Worm (Caenorhabditis elegans) whole organism, mixed stage, embryonic: Measurements from ENCODE around the gene lin-18.

Experiments
- M03D4.4 ChIP-seq: sonication (generic microtip); optimal IDR thresholded peaks from 2 replicates; lab custom pipeline; 2017; ENCODE audit warnings: mild to moderate bottlenecking, missing genetic modification characterization, missing compliant biosample characterization
- bed-3 ChIP-seq: fragments of 200-800 bp; sonication (Bioruptor generic); optimal IDR thresholded peaks from 3 replicates; lab custom pipeline; 2018; ENCODE audit warnings: mild to moderate bottlenecking, missing genetic modification characterization, moderate library complexity, missing compliant biosample characterization
- ceh-39 ChIP-seq: fragments of 150-350 bp; optimal IDR thresholded peaks from 2 replicates; lab custom pipeline; 2014; ENCODE audit warnings: missing biosample characterization, missing genetic modification characterization
- ceh-43 ChIP-seq: fragments of 200-800 bp; sonication (Bioruptor generic); optimal IDR thresholded peaks from 2 replicates; lab custom pipeline; 2018; ENCODE audit warnings: mild to moderate bottlenecking, missing genetic modification characterization, moderate library complexity, missing compliant biosample characterization
- ceh-83 ChIP-seq: fragments of 200-800 bp; sonication (Bioruptor generic); optimal IDR thresholded peaks from 2 replicates; lab custom pipeline; 2018; ENCODE audit warnings: mild to moderate bottlenecking, missing genetic modification characterization, missing compliant biosample characterization
- ces-1 ChIP-seq: fragments of 150-350 bp; optimal IDR thresholded peaks from 2 replicates; lab custom pipeline; 2014; ENCODE audit warnings: missing biosample characterization, missing genetic modification reagents, missing genetic modification characterization
- cnd-1 ChIP-seq: fragments of 200-800 bp; sonication (Bioruptor generic); optimal IDR thresholded peaks from 2 replicates; lab custom pipeline; 2018; ENCODE audit warnings: mild to moderate bottlenecking, missing genetic modification characterization, missing compliant biosample characterization
- drap-1 ChIP-seq: fragments of 200-800 bp; sonication (Bioruptor generic); optimal IDR thresholded peaks from 3 replicates; lab custom pipeline; 2018; ENCODE audit warnings: mild to moderate bottlenecking, missing genetic modification characterization, missing compliant biosample characterization
- elt-3 ChIP-seq: fragments of 150-350 bp; optimal IDR thresholded peaks from 2 replicates; lab custom pipeline; 2014; ENCODE audit warnings: missing biosample characterization, missing genetic modification characterization
- flh-1 ChIP-seq: fragments of 200-800 bp; sonication (Bioruptor generic); optimal IDR thresholded peaks from 2 replicates; lab custom pipeline; 2018; ENCODE audit warnings: mild to moderate bottlenecking, missing genetic modification characterization, moderate library complexity, missing compliant biosample characterization
- hlh-1 ChIP-seq: fragments of 150-350 bp; optimal IDR thresholded peaks from 2 replicates; lab custom pipeline; 2014; ENCODE audit warnings: missing biosample characterization, missing genetic modification reagents, missing genetic modification characterization
- lin-13 ChIP-seq: fragments of 150-350 bp; optimal IDR thresholded peaks from 2 replicates; lab custom pipeline; 2014; ENCODE audit warnings: missing biosample characterization, missing genetic modification characterization
- lin-32 ChIP-seq: fragments of 200-800 bp; sonication (Bioruptor generic); optimal IDR thresholded peaks from 2 replicates; lab custom pipeline; 2018; ENCODE audit warnings: mild to moderate bottlenecking, missing genetic modification characterization, missing compliant biosample characterization
- lsy-2 ChIP-seq: fragments of 150-350 bp; optimal IDR thresholded peaks from 2 replicates; lab custom pipeline; 2014; ENCODE audit warnings: missing biosample characterization, missing genetic modification characterization
- mep-1 ChIP-seq: fragments of 150-350 bp; optimal IDR thresholded peaks from 2 replicates; lab custom pipeline; 2017; ENCODE audit warnings: missing biosample characterization, missing genetic modification reagents, missing genetic modification characterization, inconsistent platforms
- mls-2 ChIP-seq: sonication (generic microtip); optimal IDR thresholded peaks from 2 replicates; lab custom pipeline; 2016; ENCODE audit warnings: mild to moderate bottlenecking, missing genetic modification characterization, moderate library complexity, missing compliant biosample characterization
- nhr-12 ChIP-seq: fragments of 150-350 bp; optimal IDR thresholded peaks from 2 replicates; lab custom pipeline; 2014; ENCODE audit warnings: missing biosample characterization, missing genetic modification characterization
- nhr-2 ChIP-seq: fragments of 150-350 bp; optimal IDR thresholded peaks from 2 replicates; lab custom pipeline; 2014; ENCODE audit warnings: missing biosample characterization, missing genetic modification characterization
- nhr-237 ChIP-seq: fragments of 150-350 bp; optimal IDR thresholded peaks from 2 replicates; lab custom pipeline; 2014; ENCODE audit warnings: missing biosample characterization, missing genetic modification characterization
- nhr-28 ChIP-seq: fragments of 150-350 bp; optimal IDR thresholded peaks from 2 replicates; lab custom pipeline; 2014; ENCODE audit warnings: missing biosample characterization, missing genetic modification characterization
- nhr-76 ChIP-seq: sonication (generic microtip); optimal IDR thresholded peaks from 2 replicates; lab custom pipeline; 2017; ENCODE audit warnings: missing biosample characterization, missing genetic modification characterization
- pha-4 ChIP-seq: fragments of 150-350 bp; optimal IDR thresholded peaks from 2 replicates; lab custom pipeline; 2018; ENCODE audit warnings: missing biosample characterization, missing genetic modification reagents, missing genetic modification characterization
- snpc-4 ChIP-seq: fragments of 150-350 bp; optimal IDR thresholded peaks from 2 replicates; lab custom pipeline; 2014; ENCODE audit warnings: missing biosample characterization, missing genetic modification characterization
- tbx-8 ChIP-seq: fragments of 200-800 bp; sonication (Bioruptor generic); optimal IDR thresholded peaks from 2 replicates; lab custom pipeline; 2018; ENCODE audit warnings: mild to moderate bottlenecking, missing genetic modification characterization, moderate library complexity, missing compliant biosample characterization
- unc-120 ChIP-seq: sonication (generic microtip); optimal IDR thresholded peaks from 2 replicates; lab custom pipeline; 2017; ENCODE audit warnings: missing genetic modification characterization, missing compliant biosample characterization; ENCODE audit not compliant: poor library complexity, severe bottlenecking
- unc-62 ChIP-seq: fragments of 150-350 bp; optimal IDR thresholded peaks from 2 replicates; lab custom pipeline; 2014; ENCODE audit warnings: missing biosample characterization, missing genetic modification reagents, missing genetic modification characterization
- zip-8 ChIP-seq: fragments of 150-350 bp; optimal IDR thresholded peaks from 2 replicates; lab custom pipeline; 2014; ENCODE audit warnings: missing biosample characterization, missing genetic modification characterization

lin-18 gene

ce11 chrX:4003220-4003619 is 44.9 kb downstream of the lin-18 start, which contains the start of gene R02E12.12:
R02E12.12 (plus strand) TSS chrX:4003520.
- TF ChIP-seq elt-3 = no peak
- no peak for TF ChIP-seq ceh-83 (GFP tag; lab: Kevin White, UChicago)
- TF ChIP-seq nhr-12 = no peak
- no peak for TF ChIP-seq hlh-1
- TF ChIP-seq mep-1 (tag; lab: Kevin White, UChicago) = no peak
- no peak for TF ChIP-seq unc-120
- TF ChIP-seq nhr-237 = no peak
- no peak for TF ChIP-seq bed-3 (GFP tag; lab: Kevin White, UChicago)

- TF ChIP-seq zip-8 (tag; lab: Kevin White, UChicago) (no peak), M03D4.4 (tag; lab: Kevin White, UChicago) (no peak)
- TF ChIP-seq, all 35 proteins: peak for 0
These were observed 46.7 kb downstream of the lin-18 start, which contains the start of gene R02E12.4 for ce11 chrX:4005014-4005413. R02E12.4 (plus strand) TSS chrX:4005314.

- TF ChIP-seq ceh-43 = no peak
- TF ChIP-seq ceh-83 (GFP tag; lab: Kevin White, UChicago) = no peak
- TF ChIP-seq cnd-1 = no peak
- TF ChIP-seq nhr-12 = no peak
- no peak for TF ChIP-seq lin-32 (GFP tag; lab: Kevin White, UChicago)
- no peak for TF ChIP-seq mls-2
- no peak for TF ChIP-seq unc-62 (GFP tag; lab: Kevin White, UChicago)
- TF ChIP-seq, all 35 proteins: peak for 0
These were observed 48.6 kb downstream of the lin-18 start for ce11 chrX:4006966-4007365.

- TF ChIP-seq nhr-237 (no peak), lsy-2 (tag; lab: Kevin White, UChicago) (no peak), hlh-1 (no peak)
These were observed 49.4 kb downstream of the lin-18 start for ce11 chrX:4007724-4008123.

ce11 chrX:4008922-4009321 is 50.6 kb downstream of the lin-18 start:
- TF ChIP-seq pha-4 (no peak), unc-62 (GFP tag; lab: Kevin White, UChicago) (no peak), lin-13 (tag; lab: Kevin White, UChicago) (no peak), snpc-4 (tag; lab: Kevin White, UChicago) (no peak), ceh-83 (GFP tag; lab: Kevin White, UChicago) (no peak), zip-8 (tag; lab: Kevin White, UChicago) (no peak)

ce11 chrX:4010383-4010782 is 52.0 kb downstream of the lin-18 start:
- peak; percentile 27 for TF ChIP-seq ceh-39
- TF ChIP-seq cnd-1 = peak; percentile 35
- peak; percentile 54 for TF ChIP-seq hlh-1
- peak; percentile 65 for TF ChIP-seq ces-1 (GFP tag; lab: Kevin White, UChicago)
- TF ChIP-seq flh-1 = no peak
- no peak for TF ChIP-seq pha-4
- no peak for TF ChIP-seq unc-120
- TF ChIP-seq nhr-2 (tag; lab: Kevin White, UChicago) = peak; percentile 73
- no peak for TF ChIP-seq mls-2
- no peak for TF ChIP-seq drap-1 (GFP tag; lab: Kevin White, UChicago)
- no peak for TF ChIP-seq ceh-83 (GFP tag; lab: Kevin White, UChicago)
- TF ChIP-seq lin-32 (GFP tag; lab: Kevin White, UChicago) = peak; percentile 46
- TF ChIP-seq nhr-28 (tag; lab: Kevin White, UChicago) = no peak
- no peak for TF ChIP-seq tbx-8 (GFP tag; lab: Kevin White, UChicago)
- TF ChIP-seq nhr-76 (tag; lab: Kevin White, UChicago) = no peak
